Fruit fly (Drosophila melanogaster): ENCODE data around the gene InR.

- TF ChIP-seq psq (optimal IDR thresholded peaks at IDR 0.05) (no peak), Dll (optimal IDR thresholded peaks at IDR 0.05) (no peak), EcR (GFP tag; optimal IDR thresholded peaks at IDR 0.05) (no peak), pan (optimal IDR thresholded peaks at IDR 0.05) (no peak), usp (GFP tag; optimal IDR thresholded peaks at IDR 0.05) (no peak), CG8478 (optimal IDR thresholded peaks at IDR 0.05) (no peak)
These were observed 32.1 kb downstream of the InR start for dm6 chr3R:21586914-21587459.

Measured in whole organism.